Fruit fly (Drosophila melanogaster): ENCODE measurements around the gene CG33310.

- TF ChIP-seq psq (optimal IDR thresholded peaks at IDR 0.05) (no peak), h (optimal IDR thresholded peaks at IDR 0.05) (no peak), Myc (optimal IDR thresholded peaks at IDR 0.05) (no peak), ttk (optimal IDR thresholded peaks at IDR 0.05) (no peak)
Observed at dm6 chr2L:15062095-15062494, 35.4 kb downstream of the CG33310 start.
